Worm (Caenorhabditis elegans): ENCODE measurements around the gene ZK673.6.

DNA sequence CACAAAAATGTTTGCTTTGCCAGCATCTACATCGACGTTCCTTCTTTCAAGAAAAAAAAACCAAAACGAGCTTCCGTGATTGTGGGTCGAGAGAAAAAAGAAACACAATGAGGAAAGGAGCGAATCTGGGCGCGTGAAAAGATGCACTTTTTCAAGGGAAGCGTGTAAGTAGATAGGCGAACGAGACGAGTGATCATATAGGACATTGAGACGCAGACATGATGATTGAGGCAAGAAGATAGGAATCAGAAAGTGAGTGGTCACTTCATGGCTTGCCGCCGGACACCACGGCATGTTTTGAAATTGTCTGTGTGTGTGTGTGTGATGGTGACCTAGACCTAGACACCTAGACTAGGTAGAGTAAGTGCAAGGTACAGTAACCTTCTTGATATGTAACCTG, 37.4 kb upstream of the ZK673.6 start:
- TF ChIP-seq klf-2 (GFP tag; conservative IDR thresholded peaks at IDR 0.05), result no peak
- TF ChIP-seq ztf-23 (GFP tag; IDR thresholded peaks at IDR 0.05), result no peak
- no peak for TF ChIP-seq ztf-29 (GFP tag; IDR thresholded peaks at IDR 0.05)
